Worm (Caenorhabditis elegans) whole organism, L2 larva: Measurements from ENCODE around the gene itsn-1.

Experiments
- F13H6.1 ChIP-seq: sonication (generic microtip); optimal IDR thresholded peaks from 2 replicates; lab custom pipeline; 2016; ENCODE audit warnings: missing genetic modification characterization, missing compliant biosample characterization
- R02D3.7 ChIP-seq: fragments of 150-350 bp; optimal IDR thresholded peaks from 2 replicates; lab custom pipeline; 2014; ENCODE audit warnings: missing biosample characterization, missing genetic modification characterization
- Y55F3AM.14 ChIP-seq: fragments of 200-800 bp; sonication (Bioruptor generic); optimal IDR thresholded peaks from 2 replicates; lab custom pipeline; 2018; ENCODE audit warnings: mild to moderate bottlenecking, missing genetic modification characterization, missing compliant biosample characterization
- ama-1 ChIP-seq: fragments of 150-350 bp; optimal IDR thresholded peaks from 2 replicates; lab custom pipeline; 2018; ENCODE audit warnings: inconsistent platforms
- blmp-1 ChIP-seq: sonication (generic microtip); optimal IDR thresholded peaks from 2 replicates; lab custom pipeline; 2017; ENCODE audit warnings: missing genetic modification characterization, mild to moderate bottlenecking, missing compliant biosample characterization, antibody characterized with exemption, moderate library complexity; ENCODE audit not compliant: insufficient read depth
- ceh-16 ChIP-seq: fragments of 150-350 bp; optimal IDR thresholded peaks from 2 replicates; lab custom pipeline; 2014; ENCODE audit warnings: missing biosample characterization, missing genetic modification characterization
- dmd-4 ChIP-seq: sonication (generic microtip); optimal IDR thresholded peaks from 2 replicates; lab custom pipeline; 2017; ENCODE audit warnings: missing biosample characterization, missing genetic modification characterization
- egl-27 ChIP-seq: sonication (generic microtip); optimal IDR thresholded peaks from 3 replicates; lab custom pipeline; 2017; ENCODE audit warnings: missing biosample characterization, missing genetic modification reagents, missing genetic modification characterization
- elt-3 ChIP-seq: sonication (generic microtip); optimal IDR thresholded peaks from 2 replicates; lab custom pipeline; 2017; ENCODE audit warnings: missing biosample characterization, missing genetic modification characterization
- fos-1 ChIP-seq: fragments of 150-350 bp; optimal IDR thresholded peaks from 2 replicates; lab custom pipeline; 2014; ENCODE audit warnings: missing biosample characterization, missing genetic modification characterization
- gmeb-1 ChIP-seq: fragments of 150-350 bp; optimal IDR thresholded peaks from 2 replicates; lab custom pipeline; 2014; ENCODE audit warnings: missing biosample characterization, missing genetic modification characterization
- lin-11 ChIP-seq: fragments of 150-350 bp; sonication (generic microtip); optimal IDR thresholded peaks from 2 replicates; lab custom pipeline; 2014; ENCODE audit warnings: missing biosample characterization, missing genetic modification characterization, inconsistent platforms, mixed read lengths
- lin-13 ChIP-seq: fragments of 150-350 bp; optimal IDR thresholded peaks from 2 replicates; lab custom pipeline; 2014; ENCODE audit warnings: missing biosample characterization, missing genetic modification reagents, missing genetic modification characterization
- lin-39 ChIP-seq: fragments of 150-350 bp; optimal IDR thresholded peaks from 2 replicates; lab custom pipeline; 2014; ENCODE audit warnings: missing biosample characterization, missing genetic modification reagents, missing genetic modification characterization
- mab-5 ChIP-seq: fragments of 150-350 bp; optimal IDR thresholded peaks from 2 replicates; lab custom pipeline; 2014; ENCODE audit warnings: missing biosample characterization, missing genetic modification characterization
- mbf-1 ChIP-seq: sonication (generic microtip); optimal IDR thresholded peaks from 2 replicates; lab custom pipeline; 2017; ENCODE audit warnings: missing biosample characterization, missing genetic modification characterization
- mdl-1 ChIP-seq, 2 experiments: fragments of 150-350 bp in 1 of 2; sonication (generic microtip) in 1 of 2; optimal IDR thresholded peaks; 2 replicates each; lab custom pipeline; 2017; ENCODE audit warnings: missing biosample characterization in 2 of 2, missing genetic modification characterization in 2 of 2
- nhr-10 ChIP-seq: sonication (generic microtip); optimal IDR thresholded peaks from 2 replicates; lab custom pipeline; 2017; ENCODE audit warnings: missing biosample characterization, missing genetic modification characterization
- nhr-11 ChIP-seq: fragments of 150-350 bp; optimal IDR thresholded peaks from 2 replicates; lab custom pipeline; 2014; ENCODE audit warnings: missing biosample characterization, missing genetic modification characterization
- nhr-12 ChIP-seq: fragments of 150-350 bp; optimal IDR thresholded peaks from 2 replicates; lab custom pipeline; 2014; ENCODE audit warnings: missing biosample characterization, missing genetic modification characterization
- nhr-129 ChIP-seq: fragments of 150-350 bp; optimal IDR thresholded peaks from 2 replicates; lab custom pipeline; 2014; ENCODE audit warnings: missing biosample characterization, missing genetic modification characterization
- nhr-21 ChIP-seq: fragments of 150-350 bp; optimal IDR thresholded peaks from 2 replicates; lab custom pipeline; 2014; ENCODE audit warnings: missing biosample characterization, missing genetic modification characterization
- nhr-23 ChIP-seq: fragments of 150-350 bp; optimal IDR thresholded peaks from 2 replicates; lab custom pipeline; 2014; ENCODE audit warnings: missing biosample characterization, missing genetic modification reagents, missing genetic modification characterization
- nhr-237 ChIP-seq: fragments of 150-350 bp; optimal IDR thresholded peaks from 2 replicates; lab custom pipeline; 2014; ENCODE audit warnings: missing biosample characterization, missing genetic modification characterization
- nhr-6 ChIP-seq: fragments of 150-350 bp; optimal IDR thresholded peaks from 2 replicates; lab custom pipeline; 2014; ENCODE audit warnings: missing biosample characterization, missing genetic modification characterization
- nhr-77 ChIP-seq: fragments of 150-350 bp; optimal IDR thresholded peaks from 2 replicates; lab custom pipeline; 2014; ENCODE audit warnings: missing biosample characterization, missing genetic modification characterization
- peb-1 ChIP-seq: fragments of 150-350 bp; optimal IDR thresholded peaks from 2 replicates; lab custom pipeline; 2014; ENCODE audit warnings: missing biosample characterization, missing genetic modification characterization
- sem-4 ChIP-seq: fragments of 150-350 bp; optimal IDR thresholded peaks from 2 replicates; lab custom pipeline; 2014; ENCODE audit warnings: missing biosample characterization, missing genetic modification reagents, missing genetic modification characterization
- skn-1 ChIP-seq: sonication (generic microtip); optimal IDR thresholded peaks from 2 replicates; lab custom pipeline; 2017; ENCODE audit warnings: missing biosample characterization, missing genetic modification characterization
- sma-3 ChIP-seq: sonication (generic microtip); optimal IDR thresholded peaks from 2 replicates; lab custom pipeline; 2016; ENCODE audit warnings: missing genetic modification reagents, missing genetic modification characterization, missing compliant biosample characterization
- sma-9 ChIP-seq, 2 experiments: fragments of 150-350 bp in 1 of 2; sonication (generic microtip) in 1 of 2; optimal IDR thresholded peaks; 2 replicates each; lab custom pipeline; 2014 to 2016; ENCODE audit warnings: missing genetic modification characterization in 2 of 2, mild to moderate bottlenecking in 1 of 2, missing biosample characterization in 1 of 2, missing compliant biosample characterization in 1 of 2, missing genetic modification reagents in 1 of 2, moderate library complexity in 1 of 2
- unc-55 ChIP-seq: fragments of 150-350 bp; sonication (generic microtip); optimal IDR thresholded peaks from 3 replicates; lab custom pipeline; 2014; ENCODE audit warnings: missing biosample characterization, missing genetic modification reagents, missing genetic modification characterization
- unc-62 ChIP-seq: fragments of 150-350 bp; optimal IDR thresholded peaks from 2 replicates; lab custom pipeline; 2014; ENCODE audit warnings: missing biosample characterization, missing genetic modification reagents, missing genetic modification characterization
- ztf-11 ChIP-seq: sonication (generic microtip); optimal IDR thresholded peaks from 2 replicates; lab custom pipeline; 2017; ENCODE audit warnings: missing biosample characterization, missing genetic modification characterization
- ztf-4 ChIP-seq: fragments of 150-350 bp; optimal IDR thresholded peaks from 2 replicates; lab custom pipeline; 2014; ENCODE audit warnings: missing biosample characterization, missing genetic modification characterization

Gene itsn-1

DNA sequence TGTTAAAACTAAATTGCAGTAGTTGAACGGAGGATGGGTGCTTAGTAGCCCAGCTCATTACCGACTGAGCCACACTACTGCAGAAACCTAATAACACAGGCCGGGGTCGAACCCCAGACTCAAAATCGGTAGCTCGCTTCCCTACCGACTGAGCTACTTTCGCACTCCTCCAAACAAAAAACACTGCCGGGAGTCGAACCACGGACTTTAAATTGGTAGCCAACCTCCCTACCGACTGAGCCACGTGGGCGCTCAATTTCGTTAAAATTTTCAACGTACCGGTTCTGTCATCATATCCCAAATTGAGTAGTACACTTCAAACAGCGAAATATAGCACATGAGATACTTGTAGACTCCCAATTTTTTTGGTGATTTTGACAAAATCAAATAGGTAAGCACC lies 30.9 kb downstream of the itsn-1 start:
- TF ChIP-seq unc-62 (GFP tag; lab: Kevin White, UChicago) (no peak), fos-1 (tag; lab: Kevin White, UChicago) (no peak), skn-1 (no peak), lin-13 (no peak), nhr-77 (tag; lab: Kevin White, UChicago) (no peak), peb-1 (tag; lab: Kevin White, UChicago) (no peak), mbf-1 (tag; lab: Kevin White, UChicago) (no peak), dmd-4 (tag; lab: Kevin White, UChicago) (no peak), nhr-129 (no peak), mdl-1 (tag; optimal IDR thresholded peaks at IDR 0.05; lab: Kevin White, UChicago) (no peak), ceh-16 (no peak), sma-9 (GFP tag; optimal IDR thresholded peaks at IDR 0.05; lab: Kevin White, UChicago) (no peak), sma-9 (tag; optimal IDR thresholded peaks at IDR 0.05; lab: Kevin White, UChicago) (no peak), lin-39 (tag; lab: Kevin White, UChicago) (no peak), ama-1 (no peak), Y55F3AM.14 (no peak), F13H6.1 (tag; lab: Kevin White, UChicago) (no peak), nhr-12 (tag; lab: Kevin White, UChicago) (no peak), nhr-21 (tag; lab: Kevin White, UChicago) (no peak), mab-5 (tag; lab: Kevin White, UChicago) (no peak), ztf-11 (tag; lab: Kevin White, UChicago) (no peak)
- TF ChIP-seq, all 48 proteins: peak for 0

DNA sequence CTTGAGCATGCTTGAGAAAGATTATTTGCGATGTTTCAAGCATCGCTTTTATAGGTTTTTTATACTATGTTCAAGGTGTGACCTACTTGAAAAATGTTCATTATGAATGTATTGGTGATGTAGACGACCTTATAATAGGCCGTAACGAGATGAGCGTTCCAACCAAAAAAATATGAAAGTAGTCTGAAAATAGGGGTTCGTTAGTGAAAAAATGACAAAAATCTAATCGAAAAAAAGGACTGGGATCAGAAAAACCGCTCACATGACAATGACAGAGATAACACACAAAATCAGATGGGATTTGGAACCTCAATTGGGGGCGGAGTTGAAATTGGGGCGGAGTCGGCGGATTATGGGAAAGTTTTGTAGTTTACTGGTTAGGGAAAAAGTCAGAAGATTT lies 31.4 kb downstream of the itsn-1 start, which contains the start of gene Y116A8C.40:
Gene Y116A8C.40 (minus strand): TSS at position 101 of the 400 bp plus-strand sequence.
- TF ChIP-seq sma-3 (no peak), R02D3.7 (tag; lab: Kevin White, UChicago) (no peak), nhr-10 (no peak)

DNA sequence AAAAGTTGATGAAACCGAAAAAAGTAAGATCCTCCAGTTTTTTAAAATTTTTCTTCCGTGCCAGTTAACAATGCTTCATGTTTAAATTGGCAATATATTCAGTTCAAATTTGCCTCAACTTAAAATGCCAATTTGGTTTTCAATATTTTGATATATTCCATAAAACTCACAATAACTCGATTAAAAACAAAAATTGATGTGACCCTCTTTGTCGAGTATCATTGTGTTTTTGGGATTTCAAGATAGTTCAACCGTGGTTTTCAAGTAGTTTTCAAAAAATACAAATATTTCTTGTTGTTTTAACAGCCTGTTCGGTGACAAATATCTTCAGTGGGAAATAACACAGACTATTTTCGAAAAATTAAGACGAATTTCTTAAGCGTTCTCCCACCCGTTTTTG lies 33.5 kb downstream of the itsn-1 start:
- TF ChIP-seq F13H6.1 (tag; lab: Kevin White, UChicago) (no peak), mdl-1 (tag; optimal IDR thresholded peaks at IDR 0.05; lab: Kevin White, UChicago) (no peak), sma-3 (no peak), nhr-6 (tag; lab: Kevin White, UChicago) (no peak), egl-27 (tag; lab: Kevin White, UChicago) (no peak), elt-3 (no peak), blmp-1 (tag; lab: Kevin White, UChicago) (no peak), nhr-10 (no peak), lin-39 (tag; lab: Kevin White, UChicago) (no peak), sem-4 (no peak), nhr-77 (tag; lab: Kevin White, UChicago) (no peak), lin-11 (tag; lab: Kevin White, UChicago) (no peak), dmd-4 (tag; lab: Kevin White, UChicago) (no peak), mab-5 (tag; lab: Kevin White, UChicago) (no peak), unc-55 (GFP tag; lab: Kevin White, UChicago) (no peak), nhr-23 (tag; lab: Kevin White, UChicago) (no peak), lin-13 (no peak), ztf-4 (no peak), R02D3.7 (tag; lab: Kevin White, UChicago) (no peak)

DNA sequence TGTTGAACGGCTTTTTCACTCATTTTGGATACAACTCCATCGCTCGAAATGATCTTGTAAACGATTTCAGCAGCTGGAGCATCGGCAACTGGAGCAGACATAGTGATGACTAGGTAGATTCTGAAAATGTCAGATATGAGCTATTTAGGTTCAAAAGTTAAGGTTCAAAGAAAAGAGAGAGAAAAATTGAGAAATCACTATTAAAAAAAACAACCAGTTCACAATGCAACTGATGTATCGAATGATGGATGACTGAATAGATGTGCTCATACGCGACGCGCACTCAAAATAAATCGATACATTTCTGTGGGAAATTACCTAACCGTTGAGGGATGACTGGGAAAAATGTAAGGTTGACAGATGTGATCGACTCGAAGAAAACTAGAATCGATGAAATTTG lies 43.0 kb downstream of the itsn-1 start, which contains the start of gene skr-13:
Gene skr-13 (minus strand): TSS at position 101 of the 400 bp plus-strand sequence.
- TF ChIP-seq nhr-237 (tag; lab: Kevin White, UChicago) (no peak), F13H6.1 (tag; lab: Kevin White, UChicago) (no peak), nhr-11 (no peak), ztf-11 (tag; lab: Kevin White, UChicago) (no peak), elt-3 (no peak), nhr-12 (tag; lab: Kevin White, UChicago) (no peak), unc-55 (GFP tag; lab: Kevin White, UChicago) (no peak), ceh-16 (no peak), ama-1 (no peak), gmeb-1 (tag; lab: Kevin White, UChicago) (no peak), nhr-6 (tag; lab: Kevin White, UChicago) (no peak), dmd-4 (tag; lab: Kevin White, UChicago) (no peak), sem-4 (no peak)
- TF ChIP-seq, all 48 proteins: peak for 0
